Worm (Caenorhabditis elegans): ENCODE measurements around the gene scav-3.

DNA sequence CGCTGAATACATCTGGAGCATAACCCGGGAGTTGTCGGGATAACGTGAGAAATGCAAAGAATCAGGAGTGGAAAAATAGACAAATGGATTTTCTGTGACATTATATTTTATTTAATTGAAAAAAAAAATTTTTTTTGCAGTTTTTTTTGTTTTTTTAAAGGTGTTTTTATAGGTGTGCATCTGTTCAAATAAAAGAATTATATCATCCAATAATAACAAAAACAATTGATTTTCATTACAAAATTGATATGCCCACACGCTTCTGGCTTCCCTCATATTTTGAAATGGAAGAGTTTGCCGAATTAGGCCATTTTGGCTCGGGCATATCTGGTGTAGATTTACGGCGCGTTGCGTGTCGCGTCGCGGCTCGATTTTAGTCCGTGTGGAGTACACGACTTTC, 35.3 kb upstream of the scav-3 start, which contains the start of gene Y49E10.25:
- TF ChIP-seq ama-1 (optimal IDR thresholded peaks at IDR 0.05), result no peak
- no peak for TF ChIP-seq scrt-1 (GFP tag; IDR thresholded peaks at IDR 0.05)
- TF ChIP-seq flt-1 (GFP tag; IDR thresholded peaks at IDR 0.05), result no peak

Measured in whole organism, early embryonic.